Worm (Caenorhabditis elegans) whole organism, young adult: ENCODE measurements around the gene srh-277.

Experiments
- B0035.1 ChIP-seq: sonication (generic microtip); optimal IDR thresholded peaks from 2 replicates; lab custom pipeline; 2016; ENCODE audit warnings: missing genetic modification characterization, mild to moderate bottlenecking, missing compliant biosample characterization, missing genotype, missing genetic modification reagents
- F33H1.4 ChIP-seq: fragments of 200-800 bp; sonication (Bioruptor generic); IDR thresholded peaks from 2 replicates; pipeline ENCODE4 v1.3.6; 2022; ENCODE audit warnings: missing genetic modification reagents, missing genetic modification characterization, missing compliant biosample characterization
- F37B4.10 ChIP-seq: fragments of 200-800 bp; sonication (Bioruptor generic); IDR thresholded peaks from 2 replicates; pipeline ENCODE4 v1.3.6; 2022; ENCODE audit warnings: missing genetic modification characterization, missing compliant biosample characterization
- F39B2.1 ChIP-seq: fragments of 200-800 bp; sonication (Bioruptor generic); IDR thresholded peaks from 2 replicates; pipeline ENCODE4 v1.3.6; 2022; ENCODE audit warnings: missing genetic modification reagents, missing genetic modification characterization, missing compliant biosample characterization
- F49E8.2 ChIP-seq: sonication (generic microtip); optimal IDR thresholded peaks from 3 replicates; lab custom pipeline; 2017; ENCODE audit warnings: missing genetic modification characterization, mild to moderate bottlenecking, missing compliant biosample characterization, antibody characterized with exemption, moderate library complexity; ENCODE audit not compliant: insufficient read depth
- F57A8.1 ChIP-seq: fragments of 200-800 bp; sonication (Bioruptor generic); optimal IDR thresholded peaks from 2 replicates; lab custom pipeline; 2018; ENCODE audit warnings: mild to moderate bottlenecking, missing genetic modification characterization, moderate library complexity, missing compliant biosample characterization
- T07F8.4 ChIP-seq: sonication (generic microtip); optimal IDR thresholded peaks from 2 replicates; lab custom pipeline; 2016; ENCODE audit warnings: mild to moderate bottlenecking, missing genetic modification characterization, moderate library complexity, missing compliant biosample characterization
- Y67H2A.10 ChIP-seq: fragments of 200-800 bp; sonication (Bioruptor generic); conservative IDR thresholded peaks from 2 replicates; pipeline ENCODE4 v1.3.6; 2022; ENCODE audit warnings: missing genetic modification reagents, missing genetic modification characterization, missing compliant biosample characterization
- ZK185.1 ChIP-seq: sonication (generic microtip); optimal IDR thresholded peaks from 2 replicates; lab custom pipeline; 2016; ENCODE audit warnings: mild to moderate bottlenecking, missing genetic modification characterization, missing compliant biosample characterization; ENCODE audit not compliant: poor library complexity, severe bottlenecking
- akir-1 ChIP-seq: fragments of 200-800 bp; sonication (Bioruptor generic); optimal IDR thresholded peaks from 2 replicates; lab custom pipeline; 2018; ENCODE audit warnings: mild to moderate bottlenecking, missing genetic modification characterization, moderate library complexity, missing compliant biosample characterization
- attf-5 ChIP-seq: fragments of 200-800 bp; sonication (Bioruptor generic); optimal IDR thresholded peaks from 2 replicates; lab custom pipeline; 2018; ENCODE audit warnings: mild to moderate bottlenecking, missing genetic modification characterization, missing compliant biosample characterization
- attf-6 ChIP-seq: fragments of 200-800 bp; sonication (Bioruptor generic); IDR thresholded peaks from 2 replicates; pipeline ENCODE4 v1.3.6; 2022; ENCODE audit warnings: missing genetic modification reagents, missing genetic modification characterization, missing compliant biosample characterization
- cebp-2 ChIP-seq: fragments of 200-800 bp; sonication (Bioruptor generic); IDR thresholded peaks from 2 replicates; pipeline ENCODE4 v1.3.6; 2022; ENCODE audit warnings: missing genetic modification characterization, missing compliant biosample characterization
- ceh-100 ChIP-seq: fragments of 200-800 bp; sonication (Bioruptor generic); IDR thresholded peaks from 2 replicates; pipeline ENCODE4 v1.3.6; 2022; ENCODE audit warnings: missing genetic modification reagents, missing genetic modification characterization, missing compliant biosample characterization
- ceh-58 ChIP-seq: fragments of 200-800 bp; sonication (Bioruptor generic); IDR thresholded peaks from 2 replicates; pipeline ENCODE4 v1.3.6; 2022; ENCODE audit warnings: missing genetic modification characterization, missing compliant biosample characterization
- ceh-79 ChIP-seq: sonication (generic microtip); optimal IDR thresholded peaks from 2 replicates; lab custom pipeline; 2017; ENCODE audit warnings: mild to moderate bottlenecking, missing genetic modification characterization, missing compliant biosample characterization
- ceh-91 ChIP-seq: fragments of 200-800 bp; sonication (Bioruptor generic); IDR thresholded peaks from 2 replicates; pipeline ENCODE4 v1.3.6; 2022; ENCODE audit warnings: missing genetic modification reagents, missing genetic modification characterization, missing compliant biosample characterization
- egl-44 ChIP-seq: fragments of 200-800 bp; sonication (Bioruptor generic); IDR thresholded peaks from 2 replicates; pipeline ENCODE4 v1.3.6; 2022; ENCODE audit warnings: missing genetic modification reagents, missing genetic modification characterization, missing compliant biosample characterization
- egrh-3 ChIP-seq: fragments of 200-800 bp; sonication (Bioruptor generic); IDR thresholded peaks from 2 replicates; pipeline ENCODE4 v1.3.6; 2022; ENCODE audit warnings: missing genetic modification reagents, missing genetic modification characterization, missing compliant biosample characterization
- ekl-4 ChIP-seq: fragments of 200-800 bp; sonication (Bioruptor generic); IDR thresholded peaks from 2 replicates; pipeline ENCODE4 v1.3.6; 2022; ENCODE audit warnings: missing genetic modification reagents, missing genetic modification characterization, missing compliant biosample characterization
- ets-4 ChIP-seq: fragments of 200-800 bp; sonication (Bioruptor generic); optimal IDR thresholded peaks from 2 replicates; lab custom pipeline; 2018; ENCODE audit warnings: mild to moderate bottlenecking, missing genetic modification characterization, missing compliant biosample characterization
- fkh-3 ChIP-seq: sonication (generic microtip); optimal IDR thresholded peaks from 2 replicates; lab custom pipeline; 2016; ENCODE audit warnings: mild to moderate bottlenecking, missing genetic modification characterization, missing compliant biosample characterization
- hlh-12 ChIP-seq: sonication (generic microtip); optimal IDR thresholded peaks from 2 replicates; lab custom pipeline; 2016; ENCODE audit warnings: missing genetic modification characterization, missing compliant biosample characterization
- hlh-26 ChIP-seq: fragments of 200-800 bp; sonication (Bioruptor generic); conservative IDR thresholded peaks from 2 replicates; pipeline ENCODE4 v1.3.6; 2022; ENCODE audit warnings: missing genetic modification reagents, missing genetic modification characterization, missing compliant biosample characterization
- hrde-1 ChIP-seq: sonication (generic microtip); optimal IDR thresholded peaks from 2 replicates; lab custom pipeline; 2016; ENCODE audit warnings: missing genetic modification characterization, mild to moderate bottlenecking, missing compliant biosample characterization, moderate library complexity, missing genotype, missing genetic modification reagents, borderline replicate concordance
- lag-1 ChIP-seq: fragments of 200-800 bp; sonication (Bioruptor generic); IDR thresholded peaks from 2 replicates; pipeline ENCODE4 v1.3.6; 2022; ENCODE audit warnings: missing genetic modification reagents, missing genetic modification characterization, missing compliant biosample characterization
- let-526 ChIP-seq: fragments of 200-800 bp; sonication (Bioruptor generic); IDR thresholded peaks from 2 replicates; pipeline ENCODE4 v1.3.6; 2022; ENCODE audit warnings: missing genetic modification reagents, missing genetic modification characterization, missing compliant biosample characterization
- lin-26 ChIP-seq: fragments of 200-800 bp; sonication (Bioruptor generic); IDR thresholded peaks from 2 replicates; pipeline ENCODE4 v1.3.6; 2022; ENCODE audit warnings: missing genetic modification reagents, missing genetic modification characterization, missing compliant biosample characterization
- madf-6 ChIP-seq: fragments of 200-800 bp; sonication (Bioruptor generic); IDR thresholded peaks from 2 replicates; pipeline ENCODE4 v1.3.6; 2022; ENCODE audit warnings: missing genetic modification reagents, missing genetic modification characterization, missing compliant biosample characterization
- madf-8 ChIP-seq: fragments of 200-800 bp; sonication (Bioruptor generic); conservative IDR thresholded peaks from 2 replicates; pipeline ENCODE4 v1.3.6; 2022; ENCODE audit warnings: missing genetic modification reagents, missing genetic modification characterization, missing compliant biosample characterization
- mcd-1 ChIP-seq: fragments of 200-800 bp; sonication (Bioruptor generic); IDR thresholded peaks from 2 replicates; pipeline ENCODE4 v1.3.6; 2022; ENCODE audit warnings: missing genetic modification reagents, missing genetic modification characterization, missing compliant biosample characterization
- mes-4 ChIP-seq: sonication (generic microtip); optimal IDR thresholded peaks from 2 replicates; lab custom pipeline; 2016; ENCODE audit warnings: missing genotype, missing genetic modification characterization, missing compliant biosample characterization
- nhr-120 ChIP-seq: fragments of 200-800 bp; sonication (Bioruptor generic); IDR thresholded peaks from 2 replicates; pipeline ENCODE4 v1.3.6; 2022; ENCODE audit warnings: missing genetic modification characterization, missing compliant biosample characterization
- nhr-80 ChIP-seq: sonication (generic microtip); optimal IDR thresholded peaks from 2 replicates; lab custom pipeline; 2016; ENCODE audit warnings: missing genetic modification characterization, missing compliant biosample characterization
- nhr-90 ChIP-seq: sonication (generic microtip); optimal IDR thresholded peaks from 2 replicates; lab custom pipeline; 2016; ENCODE audit warnings: missing genotype, mild to moderate bottlenecking, missing genetic modification characterization, missing compliant biosample characterization
- pha-4 ChIP-seq: fragments of 150-350 bp; sonication (generic microtip); optimal IDR thresholded peaks from 2 replicates; lab custom pipeline; 2014; ENCODE audit warnings: missing biosample characterization, missing genetic modification reagents, missing genetic modification characterization
- rec-8 ChIP-seq, 2 experiments: sonication (generic microtip); optimal IDR thresholded peaks; 2 replicates each; lab custom pipeline; 2016; ENCODE audit warnings: mild to moderate bottlenecking in 2 of 2, missing genetic modification characterization in 2 of 2, missing genetic modification reagents in 2 of 2, missing genotype in 2 of 2, missing biosample characterization in 1 of 2, missing compliant biosample characterization in 1 of 2, moderate library complexity in 1 of 2
- sdz-38 ChIP-seq: sonication (generic microtip); optimal IDR thresholded peaks from 2 replicates; lab custom pipeline; 2016; ENCODE audit warnings: missing genotype, missing genetic modification characterization, missing compliant biosample characterization
- sea-2 ChIP-seq: fragments of 200-800 bp; sonication (Bioruptor generic); IDR thresholded peaks from 2 replicates; pipeline ENCODE4 v1.3.6; 2022; ENCODE audit warnings: missing genetic modification characterization, missing compliant biosample characterization
- snpc-1.3 ChIP-seq: sonication (generic microtip); optimal IDR thresholded peaks from 2 replicates; lab custom pipeline; 2017; ENCODE audit warnings: missing genetic modification characterization, mild to moderate bottlenecking, missing compliant biosample characterization, antibody characterized with exemption, moderate library complexity, missing genotype, missing genetic modification reagents; ENCODE audit not compliant: insufficient read depth
- tbp1 ChIP-seq: fragments of 200-800 bp; sonication (Bioruptor generic); optimal IDR thresholded peaks from 2 replicates; lab custom pipeline; 2018; ENCODE audit warnings: mild to moderate bottlenecking, missing genetic modification characterization, missing compliant biosample characterization
- unc-62 ChIP-seq: fragments of 150-350 bp; optimal IDR thresholded peaks from 2 replicates; lab custom pipeline; 2014; ENCODE audit warnings: missing biosample characterization, missing genetic modification reagents, missing genetic modification characterization
- ztf-18 ChIP-seq: sonication (generic microtip); optimal IDR thresholded peaks from 2 replicates; lab custom pipeline; 2016; ENCODE audit warnings: missing genotype, mild to moderate bottlenecking, missing genetic modification characterization, missing compliant biosample characterization
- ztf-25 ChIP-seq: fragments of 200-800 bp; sonication (Bioruptor generic); IDR thresholded peaks from 2 replicates; pipeline ENCODE4 v1.3.6; 2022; ENCODE audit warnings: missing genetic modification reagents, missing genetic modification characterization, missing compliant biosample characterization
- ztf-26 ChIP-seq: sonication (generic microtip); optimal IDR thresholded peaks from 2 replicates; lab custom pipeline; 2017; ENCODE audit warnings: missing genetic modification characterization, missing compliant biosample characterization

srh-277 gene

ce11 chrV:16148805-16149204 lies 34.2 kb upstream of the srh-277 start, which contains the start of gene F10A3.4:
F10A3.4 (plus strand) TSS chrV:16149105.
- no peak for TF ChIP-seq ceh-58 (GFP tag; lab: Robert Waterston, UW)
- no peak for TF ChIP-seq B0035.1 (tag; lab: Kevin White, UChicago)
- no peak for TF ChIP-seq madf-8
- TF ChIP-seq nhr-120 = no peak
- TF ChIP-seq mcd-1 (GFP tag; lab: Robert Waterston, UW) = no peak
- TF ChIP-seq hlh-12 (tag; lab: Kevin White, UChicago) = no peak
- TF ChIP-seq ZK185.1 (tag; lab: Kevin White, UChicago) = no peak
- no peak for TF ChIP-seq nhr-80 (tag; lab: Kevin White, UChicago)
- no peak for TF ChIP-seq sdz-38 (tag; lab: Kevin White, UChicago)
- no peak for TF ChIP-seq attf-6 (GFP tag; lab: Robert Waterston, UW)
- TF ChIP-seq ekl-4 (GFP tag; lab: Robert Waterston, UW) = no peak
- TF ChIP-seq Y67H2A.10 = no peak
- no peak for TF ChIP-seq ztf-25 (GFP tag; lab: Robert Waterston, UW)
- no peak for TF ChIP-seq T07F8.4 (tag; lab: Kevin White, UChicago)
- TF ChIP-seq snpc-1.3 = no peak
- no peak for TF ChIP-seq F37B4.10 (GFP tag; lab: Robert Waterston, UW)
- TF ChIP-seq fkh-3 (tag; lab: Kevin White, UChicago) = no peak
- TF ChIP-seq egl-44 (GFP tag; lab: Robert Waterston, UW) = no peak

DNA sequence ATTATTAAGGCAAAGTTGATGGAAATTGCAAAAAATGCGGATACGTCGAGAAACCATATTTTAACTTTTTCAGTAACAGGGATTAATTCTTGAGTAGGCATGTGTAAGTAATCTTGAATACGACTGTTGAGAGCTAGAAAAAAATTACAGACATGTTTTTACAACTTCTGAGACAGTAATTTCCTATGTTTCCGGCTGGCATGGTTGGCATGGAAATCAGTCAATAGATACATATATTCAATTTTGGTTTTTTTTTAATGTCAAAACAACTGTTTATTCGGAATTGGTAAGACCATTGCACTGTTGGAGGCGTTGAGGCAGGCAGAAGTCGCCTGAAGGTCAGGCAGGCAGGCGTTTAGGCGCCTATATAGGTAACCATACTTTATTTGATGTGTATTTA lies 29.6 kb upstream of the srh-277 start, which contains the start of gene str-254:
TSS of gene str-254 (minus strand) at position 101 of the 400 bp plus-strand sequence.
- TF ChIP-seq mes-4 (no peak), hlh-26 (GFP tag; lab: Robert Waterston, UW) (no peak), ceh-79 (tag; lab: Kevin White, UChicago) (no peak), egrh-3 (no peak), pha-4 (tag; lab: Kevin White, UChicago) (no peak), ceh-100 (GFP tag; lab: Robert Waterston, UW) (no peak), cebp-2 (GFP tag; lab: Robert Waterston, UW) (no peak), mcd-1 (GFP tag; lab: Robert Waterston, UW) (no peak)

ce11 chrV:16155111-16155510 lies 27.9 kb upstream of the srh-277 start, which contains the start of gene str-97:
str-97 (minus strand) TSS chrV:16155211.
- TF ChIP-seq rec-8 (tag; optimal IDR thresholded peaks at IDR 0.05; lab: Kevin White, UChicago) (no peak), nhr-90 (no peak), F57A8.1 (GFP tag; lab: Kevin White, UChicago) (no peak), snpc-1.3 (no peak), madf-6 (GFP tag; lab: Robert Waterston, UW) (no peak), pha-4 (tag; lab: Kevin White, UChicago) (no peak), egrh-3 (no peak), ceh-91 (no peak)

DNA sequence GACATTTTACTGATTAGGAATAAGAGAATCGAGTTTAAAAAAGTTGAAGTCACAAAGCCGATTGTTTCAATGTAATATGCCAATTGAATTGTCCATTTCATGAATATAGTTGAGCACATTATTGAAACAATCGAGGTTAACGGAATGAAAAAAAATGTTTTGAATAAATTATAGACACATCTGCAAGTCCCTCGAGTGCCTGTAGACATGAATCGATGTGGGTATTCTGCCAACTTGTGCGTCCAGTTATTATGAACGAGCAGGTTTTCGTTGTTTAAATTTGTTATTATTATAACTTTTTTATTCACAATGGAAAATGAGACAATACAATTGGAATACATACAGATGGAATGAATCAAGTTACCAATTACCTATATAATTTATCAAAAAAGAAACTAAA lies 24.6 kb upstream of the srh-277 start, which contains the start of gene str-99:
TSS of gene str-99 (minus strand) at position 101 of the 400 bp plus-strand sequence.
- TF ChIP-seq akir-1 = no peak
- TF ChIP-seq F33H1.4 = no peak
- TF ChIP-seq lag-1 = no peak
- TF ChIP-seq hrde-1 (tag; lab: Kevin White, UChicago) = no peak
- no peak for TF ChIP-seq pha-4 (tag; lab: Kevin White, UChicago)
- no peak for TF ChIP-seq F49E8.2 (tag; lab: Kevin White, UChicago)
- no peak for TF ChIP-seq ets-4
- TF ChIP-seq F39B2.1 (GFP tag; lab: Robert Waterston, UW) = no peak
- no peak for TF ChIP-seq sea-2
- no peak for TF ChIP-seq T07F8.4 (tag; lab: Kevin White, UChicago)
- TF ChIP-seq lin-26 = no peak
- no peak for TF ChIP-seq let-526 (GFP tag; lab: Robert Waterston, UW)
- no peak for TF ChIP-seq attf-5
- no peak for TF ChIP-seq ztf-18
- no peak for TF ChIP-seq unc-62 (GFP tag; lab: Kevin White, UChicago)
- TF ChIP-seq rec-8 (tag; optimal IDR thresholded peaks at IDR 0.05; lab: Kevin White, UChicago) = no peak
- no peak for TF ChIP-seq tbp1 (GFP tag; lab: Kevin White, UChicago)
- TF ChIP-seq ztf-26 (tag; lab: Kevin White, UChicago) = no peak
- no peak for TF ChIP-seq ceh-58 (GFP tag; lab: Robert Waterston, UW)
